Worm (Caenorhabditis elegans): ENCODE measurements around the gene Y38A10A.2.

DNA sequence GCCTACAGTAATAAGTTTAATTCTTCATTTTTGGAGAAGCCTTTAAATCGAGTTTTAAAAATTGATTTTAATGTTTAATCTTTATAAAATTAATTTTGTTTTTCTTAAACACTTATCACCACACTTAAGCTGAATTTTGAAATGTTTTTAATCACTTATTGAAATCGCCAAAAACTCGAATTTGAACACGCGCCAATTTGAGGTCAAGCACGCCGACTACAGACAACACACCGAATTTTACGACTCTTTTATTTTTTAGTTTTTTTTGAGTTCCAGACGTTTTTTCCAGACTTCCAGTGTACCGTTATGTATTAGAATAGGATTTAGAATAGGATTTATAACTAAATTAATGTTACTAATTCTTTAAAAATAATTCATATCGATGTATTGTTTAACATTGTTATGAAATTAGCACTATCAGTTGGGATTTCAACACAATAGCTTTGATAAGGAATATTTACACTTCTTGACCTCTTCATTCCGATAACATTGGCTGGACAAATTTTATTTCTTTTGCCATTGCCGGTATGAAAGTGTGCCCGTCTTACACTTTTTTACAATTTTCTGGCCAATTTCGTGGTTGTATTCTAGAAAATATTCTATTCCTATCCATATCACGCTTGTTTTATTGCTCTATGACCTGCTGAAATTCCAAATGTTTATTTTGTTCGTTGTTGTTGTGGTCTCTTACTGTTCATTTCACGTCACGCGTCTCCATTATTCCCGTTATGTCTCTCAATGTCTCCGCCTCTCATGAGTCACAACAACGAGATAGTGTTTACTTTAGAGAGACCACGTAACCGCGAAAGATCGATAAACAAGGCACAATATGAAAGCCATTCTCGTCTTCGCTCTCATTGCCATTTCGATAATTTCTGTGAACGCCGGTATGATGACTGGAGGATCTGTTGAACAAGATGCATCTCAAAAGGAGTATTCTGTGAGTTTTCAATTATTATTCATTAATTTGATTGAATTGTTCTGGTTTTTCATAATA lies 19.7 kb downstream of the Y38A10A.2 start, which contains the start of gene cpi-2:
- TF ChIP-seq atf-7 (tag; optimal IDR thresholded peaks at IDR 0.05), result no peak
- no peak for TF ChIP-seq F23B12.7 (tag; optimal IDR thresholded peaks at IDR 0.05; ENCODE audit: insufficient read depth)
- TF ChIP-seq lin-54 (GFP tag; optimal IDR thresholded peaks at IDR 0.05), result peak; percentile 72
